Fruit fly (Drosophila melanogaster): ENCODE data around the gene Antp.

- TF ChIP-seq Myc (optimal IDR thresholded peaks at IDR 0.05) (no peak), psq (optimal IDR thresholded peaks at IDR 0.05) (no peak), insv (optimal IDR thresholded peaks at IDR 0.05) (no peak), ttk (optimal IDR thresholded peaks at IDR 0.05) (no peak), h (optimal IDR thresholded peaks at IDR 0.05) (no peak), Sin3A (optimal IDR thresholded peaks at IDR 0.05) (no peak)
Measured at dm6 chr3R:7000693-7001187, 1.7 kb upstream of the Antp start.

Data from Kc167 (cell line).